Worm (Caenorhabditis elegans) whole organism, L2 larva: Measurements from ENCODE around the gene Y49F6A.5.

Source experiments
- F13H6.1 ChIP-seq: sonication (generic microtip); optimal IDR thresholded peaks from 2 replicates; lab custom pipeline; 2016; ENCODE audit warnings: missing genetic modification characterization, missing compliant biosample characterization
- R02D3.7 ChIP-seq: fragments of 150-350 bp; optimal IDR thresholded peaks from 2 replicates; lab custom pipeline; 2014; ENCODE audit warnings: missing biosample characterization, missing genetic modification characterization
- Y55F3AM.14 ChIP-seq: fragments of 200-800 bp; sonication (Bioruptor generic); optimal IDR thresholded peaks from 2 replicates; lab custom pipeline; 2018; ENCODE audit warnings: mild to moderate bottlenecking, missing genetic modification characterization, missing compliant biosample characterization
- ZK546.5 ChIP-seq: sonication (generic microtip); optimal IDR thresholded peaks from 2 replicates; lab custom pipeline; 2017; ENCODE audit warnings: missing biosample characterization, missing genetic modification characterization
- ama-1 ChIP-seq: fragments of 150-350 bp; optimal IDR thresholded peaks from 2 replicates; lab custom pipeline; 2018; ENCODE audit warnings: inconsistent platforms
- blmp-1 ChIP-seq: sonication (generic microtip); optimal IDR thresholded peaks from 2 replicates; lab custom pipeline; 2017; ENCODE audit warnings: missing genetic modification characterization, mild to moderate bottlenecking, missing compliant biosample characterization, antibody characterized with exemption, moderate library complexity; ENCODE audit not compliant: insufficient read depth
- ceh-16 ChIP-seq: fragments of 150-350 bp; optimal IDR thresholded peaks from 2 replicates; lab custom pipeline; 2014; ENCODE audit warnings: missing biosample characterization, missing genetic modification characterization
- ceh-82 ChIP-seq: fragments of 150-350 bp; optimal IDR thresholded peaks from 2 replicates; lab custom pipeline; 2014; ENCODE audit warnings: missing biosample characterization, missing genetic modification characterization
- crh-2 ChIP-seq: sonication (generic microtip); optimal IDR thresholded peaks from 2 replicates; lab custom pipeline; 2017; ENCODE audit warnings: missing biosample characterization, missing genetic modification characterization
- elt-3 ChIP-seq: sonication (generic microtip); optimal IDR thresholded peaks from 2 replicates; lab custom pipeline; 2017; ENCODE audit warnings: missing biosample characterization, missing genetic modification characterization
- fos-1 ChIP-seq: fragments of 150-350 bp; optimal IDR thresholded peaks from 2 replicates; lab custom pipeline; 2014; ENCODE audit warnings: missing biosample characterization, missing genetic modification characterization
- gmeb-1 ChIP-seq: fragments of 150-350 bp; optimal IDR thresholded peaks from 2 replicates; lab custom pipeline; 2014; ENCODE audit warnings: missing biosample characterization, missing genetic modification characterization
- lin-11 ChIP-seq: fragments of 150-350 bp; sonication (generic microtip); optimal IDR thresholded peaks from 2 replicates; lab custom pipeline; 2014; ENCODE audit warnings: missing biosample characterization, missing genetic modification characterization, inconsistent platforms, mixed read lengths
- lin-13 ChIP-seq: fragments of 150-350 bp; optimal IDR thresholded peaks from 2 replicates; lab custom pipeline; 2014; ENCODE audit warnings: missing biosample characterization, missing genetic modification reagents, missing genetic modification characterization
- lin-39 ChIP-seq: fragments of 150-350 bp; optimal IDR thresholded peaks from 2 replicates; lab custom pipeline; 2014; ENCODE audit warnings: missing biosample characterization, missing genetic modification reagents, missing genetic modification characterization
- lsy-2 ChIP-seq, 2 experiments: fragments of 150-350 bp in 1 of 2; sonication (generic microtip) in 1 of 2; optimal IDR thresholded peaks; 2 replicates each; lab custom pipeline; 2014 to 2017; ENCODE audit warnings: missing biosample characterization in 2 of 2, missing genetic modification characterization in 2 of 2
- mbf-1 ChIP-seq: sonication (generic microtip); optimal IDR thresholded peaks from 2 replicates; lab custom pipeline; 2017; ENCODE audit warnings: missing biosample characterization, missing genetic modification characterization
- mdl-1 ChIP-seq, 2 experiments: fragments of 150-350 bp in 1 of 2; sonication (generic microtip) in 1 of 2; optimal IDR thresholded peaks; 2 replicates each; lab custom pipeline; 2017; ENCODE audit warnings: missing biosample characterization in 2 of 2, missing genetic modification characterization in 2 of 2
- nhr-10 ChIP-seq: sonication (generic microtip); optimal IDR thresholded peaks from 2 replicates; lab custom pipeline; 2017; ENCODE audit warnings: missing biosample characterization, missing genetic modification characterization
- nhr-12 ChIP-seq: fragments of 150-350 bp; optimal IDR thresholded peaks from 2 replicates; lab custom pipeline; 2014; ENCODE audit warnings: missing biosample characterization, missing genetic modification characterization
- nhr-21 ChIP-seq: fragments of 150-350 bp; optimal IDR thresholded peaks from 2 replicates; lab custom pipeline; 2014; ENCODE audit warnings: missing biosample characterization, missing genetic modification characterization
- nhr-23 ChIP-seq: fragments of 150-350 bp; optimal IDR thresholded peaks from 2 replicates; lab custom pipeline; 2014; ENCODE audit warnings: missing biosample characterization, missing genetic modification reagents, missing genetic modification characterization
- nhr-237 ChIP-seq: fragments of 150-350 bp; optimal IDR thresholded peaks from 2 replicates; lab custom pipeline; 2014; ENCODE audit warnings: missing biosample characterization, missing genetic modification characterization
- nhr-25 ChIP-seq: fragments of 150-350 bp; sonication (generic microtip); optimal IDR thresholded peaks from 3 replicates; lab custom pipeline; 2014; ENCODE audit warnings: missing biosample characterization, missing genetic modification characterization
- nhr-6 ChIP-seq: fragments of 150-350 bp; optimal IDR thresholded peaks from 2 replicates; lab custom pipeline; 2014; ENCODE audit warnings: missing biosample characterization, missing genetic modification characterization
- nhr-77 ChIP-seq: fragments of 150-350 bp; optimal IDR thresholded peaks from 2 replicates; lab custom pipeline; 2014; ENCODE audit warnings: missing biosample characterization, missing genetic modification characterization
- peb-1 ChIP-seq: fragments of 150-350 bp; optimal IDR thresholded peaks from 2 replicates; lab custom pipeline; 2014; ENCODE audit warnings: missing biosample characterization, missing genetic modification characterization
- sem-4 ChIP-seq: fragments of 150-350 bp; optimal IDR thresholded peaks from 2 replicates; lab custom pipeline; 2014; ENCODE audit warnings: missing biosample characterization, missing genetic modification reagents, missing genetic modification characterization
- skn-1 ChIP-seq: sonication (generic microtip); optimal IDR thresholded peaks from 2 replicates; lab custom pipeline; 2017; ENCODE audit warnings: missing biosample characterization, missing genetic modification characterization
- sma-9 ChIP-seq, 2 experiments: fragments of 150-350 bp in 1 of 2; sonication (generic microtip) in 1 of 2; optimal IDR thresholded peaks; 2 replicates each; lab custom pipeline; 2014 to 2016; ENCODE audit warnings: missing genetic modification characterization in 2 of 2, mild to moderate bottlenecking in 1 of 2, missing biosample characterization in 1 of 2, missing compliant biosample characterization in 1 of 2, missing genetic modification reagents in 1 of 2, moderate library complexity in 1 of 2
- unc-55 ChIP-seq: fragments of 150-350 bp; sonication (generic microtip); optimal IDR thresholded peaks from 3 replicates; lab custom pipeline; 2014; ENCODE audit warnings: missing biosample characterization, missing genetic modification reagents, missing genetic modification characterization
- unc-62 ChIP-seq: fragments of 150-350 bp; optimal IDR thresholded peaks from 2 replicates; lab custom pipeline; 2014; ENCODE audit warnings: missing biosample characterization, missing genetic modification reagents, missing genetic modification characterization
- ztf-1 ChIP-seq: fragments of 200-800 bp; sonication (Bioruptor generic); conservative IDR thresholded peaks from 2 replicates; pipeline ENCODE4 v1.3.6; 2022; ENCODE audit warnings: missing genetic modification characterization, missing compliant biosample characterization
- ztf-11 ChIP-seq: sonication (generic microtip); optimal IDR thresholded peaks from 2 replicates; lab custom pipeline; 2017; ENCODE audit warnings: missing biosample characterization, missing genetic modification characterization
- ztf-4 ChIP-seq: fragments of 150-350 bp; optimal IDR thresholded peaks from 2 replicates; lab custom pipeline; 2014; ENCODE audit warnings: missing biosample characterization, missing genetic modification characterization

Y49F6A.5 gene

DNA sequence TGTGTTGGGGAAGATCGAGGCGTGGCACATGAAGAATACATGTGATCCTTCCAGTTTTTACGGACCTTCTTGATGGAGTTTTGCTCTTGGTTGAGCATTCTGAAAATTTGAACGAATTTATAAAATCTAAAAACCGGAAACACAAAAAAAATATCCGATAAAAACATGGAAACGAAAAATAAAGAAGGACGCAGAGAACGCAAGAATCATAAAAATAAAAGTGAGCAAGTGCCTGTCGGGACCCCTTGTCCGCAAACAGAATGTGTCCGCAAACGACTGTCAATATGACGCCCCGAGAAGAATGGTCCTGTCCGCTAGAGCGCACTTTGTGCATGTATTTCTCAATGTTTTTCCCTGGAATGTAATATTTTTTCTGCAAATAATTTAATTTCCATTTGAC lies at the start of gene Y49F6A.5:
Gene Y49F6A.5 (minus strand): TSS at position 101 of the 400 bp plus-strand sequence.
- no peak for TF ChIP-seq crh-2
- no peak for TF ChIP-seq lin-13 (GFP tag; lab: Kevin White, UChicago)
- no peak for TF ChIP-seq nhr-10 (tag; lab: Kevin White, UChicago)
- no peak for TF ChIP-seq R02D3.7 (tag; lab: Kevin White, UChicago)
- TF ChIP-seq nhr-12 (tag; lab: Kevin White, UChicago), result no peak
- TF ChIP-seq blmp-1 (tag; lab: Kevin White, UChicago), result no peak
- no peak for TF ChIP-seq ztf-4
- no peak for TF ChIP-seq unc-62 (GFP tag; lab: Kevin White, UChicago)
- TF ChIP-seq mdl-1 (tag; optimal IDR thresholded peaks at IDR 0.05; lab: Kevin White, UChicago), result no peak
- TF ChIP-seq gmeb-1, result no peak

DNA sequence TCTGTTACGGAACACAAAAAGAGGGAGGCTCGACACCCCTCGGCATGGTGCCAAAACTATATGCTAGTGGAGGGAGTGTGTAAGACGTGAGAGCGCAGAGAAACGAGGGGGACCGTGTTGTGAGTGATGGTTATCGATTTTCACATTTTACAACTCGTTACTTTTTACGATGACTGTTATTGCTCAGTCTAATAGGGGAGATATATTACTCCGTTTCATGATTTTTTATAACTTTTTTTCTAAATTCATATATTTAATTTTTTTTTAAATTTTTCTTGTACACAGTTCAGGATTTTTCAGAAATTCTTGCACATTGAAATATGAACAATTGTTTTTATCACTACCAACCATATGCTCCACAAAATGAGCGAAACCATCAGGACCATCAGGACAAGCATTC lies 45.7 kb upstream of the Y49F6A.5 start, which contains the start of gene F19B10.5:
Gene F19B10.5 (plus strand): TSS at position 301 of the 400 bp plus-strand sequence.
- no peak for TF ChIP-seq ztf-1 (GFP tag; lab: Robert Waterston, UW)
- no peak for TF ChIP-seq ceh-82
- no peak for TF ChIP-seq nhr-23
- TF ChIP-seq sem-4 (tag; lab: Kevin White, UChicago), result no peak
- no peak for TF ChIP-seq peb-1 (tag; lab: Kevin White, UChicago)
- no peak for TF ChIP-seq ceh-16
- TF ChIP-seq lin-11, result no peak
- no peak for TF ChIP-seq mdl-1 (tag; optimal IDR thresholded peaks at IDR 0.05; lab: Kevin White, UChicago)
- no peak for TF ChIP-seq nhr-6 (tag; lab: Kevin White, UChicago)
- no peak for TF ChIP-seq crh-2
- TF ChIP-seq nhr-77 (tag; lab: Kevin White, UChicago), result no peak
- TF ChIP-seq ZK546.5 (tag; lab: Kevin White, UChicago), result no peak
- no peak for TF ChIP-seq unc-55
- TF ChIP-seq nhr-25 (tag; lab: Kevin White, UChicago), result no peak
- no peak for TF ChIP-seq lin-39 (tag; lab: Kevin White, UChicago)
- TF ChIP-seq nhr-237 (tag; lab: Kevin White, UChicago), result no peak
- no peak for TF ChIP-seq unc-62 (GFP tag; lab: Kevin White, UChicago)

DNA sequence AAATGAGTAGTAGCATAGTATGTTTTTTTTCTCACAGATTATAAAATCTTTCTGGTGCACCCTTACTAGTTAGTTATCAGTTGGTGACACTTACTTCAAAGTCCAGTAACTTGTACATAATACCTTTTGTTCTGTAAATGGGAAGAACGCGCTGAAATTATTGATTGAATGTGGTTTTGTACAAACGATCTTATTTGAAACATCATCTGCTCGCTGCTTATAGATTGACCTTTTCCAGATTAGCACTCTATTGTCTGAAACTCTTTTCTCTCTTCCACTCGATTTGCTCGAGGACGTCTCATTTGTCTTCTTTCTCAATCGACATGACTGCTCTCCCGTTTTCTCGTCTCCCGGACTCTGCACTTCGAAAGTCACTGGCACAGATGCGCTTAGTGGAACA lies 37.4 kb upstream of the Y49F6A.5 start, which contains the start of gene fbxb-33:
Gene fbxb-33 (plus strand): TSS at position 301 of the 400 bp plus-strand sequence.
- TF ChIP-seq ama-1 (lab: Kevin White, UChicago) (no peak), elt-3 (tag; lab: Kevin White, UChicago) (no peak), F13H6.1 (tag; lab: Kevin White, UChicago) (no peak), unc-55 (no peak), ZK546.5 (tag; lab: Kevin White, UChicago) (no peak), lin-11 (no peak), nhr-10 (tag; lab: Kevin White, UChicago) (no peak), ceh-16 (no peak), nhr-12 (tag; lab: Kevin White, UChicago) (no peak), mdl-1 (tag; optimal IDR thresholded peaks at IDR 0.05; lab: Kevin White, UChicago) (no peak), lin-39 (tag; lab: Kevin White, UChicago) (no peak), crh-2 (no peak), Y55F3AM.14 (GFP tag; lab: Kevin White, UChicago) (no peak), ztf-11 (no peak), unc-62 (GFP tag; lab: Kevin White, UChicago) (no peak), peb-1 (tag; lab: Kevin White, UChicago) (no peak), lsy-2 (tag; optimal IDR thresholded peaks at IDR 0.05; lab: Kevin White, UChicago) (no peak), nhr-237 (tag; lab: Kevin White, UChicago) (no peak)

DNA sequence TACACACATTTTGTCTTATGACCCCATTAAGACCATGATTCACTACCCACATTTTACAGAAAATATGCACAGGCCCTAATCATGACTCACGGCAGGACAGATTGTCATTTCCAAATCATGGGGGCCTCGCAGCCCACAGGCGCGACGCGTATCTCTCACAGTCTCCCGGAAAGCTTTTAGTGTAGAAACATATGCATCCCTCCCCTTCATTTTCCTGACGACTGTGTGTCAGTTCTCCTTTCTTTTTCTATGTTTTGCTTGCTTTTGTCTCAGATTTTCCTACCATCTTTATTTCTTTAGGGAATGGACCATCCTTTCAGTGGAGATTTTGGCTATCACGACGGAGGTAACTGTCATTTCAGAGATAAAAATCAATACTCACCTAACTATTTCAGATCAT lies 31.5 kb upstream of the Y49F6A.5 start, which contains the start of gene M151.1:
Gene M151.1 (plus strand): TSS at position 301 of the 400 bp plus-strand sequence.
- no peak for TF ChIP-seq fos-1 (tag; lab: Kevin White, UChicago)
- TF ChIP-seq sma-9 (GFP tag; optimal IDR thresholded peaks at IDR 0.05; lab: Kevin White, UChicago), result no peak
- TF ChIP-seq sma-9 (tag; optimal IDR thresholded peaks at IDR 0.05; lab: Kevin White, UChicago), result no peak
- no peak for TF ChIP-seq nhr-12 (tag; lab: Kevin White, UChicago)
- TF ChIP-seq ztf-1 (GFP tag; lab: Robert Waterston, UW), result no peak
- TF ChIP-seq ceh-82, result no peak
- TF ChIP-seq nhr-21 (tag; lab: Kevin White, UChicago), result no peak
- no peak for TF ChIP-seq gmeb-1
- TF ChIP-seq skn-1 (tag; lab: Kevin White, UChicago), result no peak
- TF ChIP-seq nhr-23, result no peak
- TF ChIP-seq ceh-16, result no peak
- TF ChIP-seq mbf-1 (tag; lab: Kevin White, UChicago), result no peak
- no peak for TF ChIP-seq nhr-10 (tag; lab: Kevin White, UChicago)
